Fruit fly (Drosophila melanogaster) whole organism, wandering third instar larva: ENCODE data around the gene Mf.

ENCODE experiments used
- Abd-B ChIP-seq: fragments of >200 bp; optimal IDR thresholded peaks from 2 replicates; lab custom pipeline; 2017; ENCODE audit warnings: missing biosample characterization, missing genetic modification characterization
- CG32264 ChIP-seq: fragments of 200-800 bp; sonication (Bioruptor generic); optimal IDR thresholded peaks from 2 replicates; lab custom pipeline; 2016; ENCODE audit warnings: missing biosample characterization, missing genetic modification characterization
- CG9705 ChIP-seq: fragments of 200-800 bp; sonication (Bioruptor generic); optimal IDR thresholded peaks from 2 replicates; lab custom pipeline; 2018; ENCODE audit warnings: missing biosample characterization, mild to moderate bottlenecking, missing genetic modification characterization
- CrebA ChIP-seq: fragments of 200-800 bp; sonication (Bioruptor generic); optimal IDR thresholded peaks from 2 replicates; lab custom pipeline; 2016; ENCODE audit warnings: missing biosample characterization, mild to moderate bottlenecking, missing genetic modification characterization, borderline replicate concordance
- Dfd ChIP-seq: fragments of >200 bp; optimal IDR thresholded peaks from 2 replicates; lab custom pipeline; 2017; ENCODE audit warnings: missing biosample characterization, missing genetic modification characterization
- Dif ChIP-seq: fragments of 200-275, 200-300 bp; sonication (Bioruptor generic); optimal IDR thresholded peaks from 2 replicates; lab custom pipeline; 2018; ENCODE audit warnings: missing biosample characterization, missing genetic modification characterization; ENCODE audit not compliant: partially characterized antibody
- GATAd ChIP-seq: sonication (Bioruptor generic); optimal IDR thresholded peaks from 2 replicates; lab custom pipeline; 2016; ENCODE audit warnings: missing biosample characterization, missing genetic modification characterization
- HLH106 ChIP-seq: fragments of 200-800 bp; optimal IDR thresholded peaks from 3 replicates; lab custom pipeline; 2019; ENCODE audit warnings: missing biosample characterization, mild to moderate bottlenecking, missing genetic modification characterization, moderate library complexity
- Hnf4 ChIP-seq: fragments of 200-800 bp; sonication (Bioruptor generic); optimal IDR thresholded peaks from 2 replicates; lab custom pipeline; 2016; ENCODE audit warnings: missing biosample characterization, mild to moderate bottlenecking, missing genetic modification characterization
- Hr78 ChIP-seq: fragments of >200 bp; optimal IDR thresholded peaks from 2 replicates; lab custom pipeline; 2017; ENCODE audit warnings: missing biosample characterization, missing genetic modification characterization
- Hr83 ChIP-seq: fragments of 200-300 bp; sonication (Bioruptor generic); optimal IDR thresholded peaks from 2 replicates; lab custom pipeline; 2016; ENCODE audit warnings: missing biosample characterization, mild to moderate bottlenecking, missing genetic modification characterization, moderate library complexity; ENCODE audit not compliant: poor library complexity, severe bottlenecking
- Jra ChIP-seq: sonication (Bioruptor generic); optimal IDR thresholded peaks from 2 replicates; lab custom pipeline; 2016; ENCODE audit warnings: missing biosample characterization, missing genetic modification characterization
- Mio ChIP-seq: sonication (Bioruptor generic); optimal IDR thresholded peaks from 2 replicates; lab custom pipeline; 2016; ENCODE audit warnings: missing biosample characterization, missing genetic modification characterization
- Myc ChIP-seq: fragments of >200 bp; optimal IDR thresholded peaks from 2 replicates; lab custom pipeline; 2017
- N ChIP-seq: fragments of >200 bp; optimal IDR thresholded peaks from 2 replicates; lab custom pipeline; 2018; ENCODE audit warnings: missing biosample characterization, missing external identifiers, missing genetic modification characterization
- OdsH ChIP-seq: fragments of 200-800 bp; sonication (Bioruptor generic); optimal IDR thresholded peaks from 2 replicates; lab custom pipeline; 2016; ENCODE audit warnings: missing biosample characterization, mild to moderate bottlenecking, missing genetic modification characterization
- Rel ChIP-seq, 2 experiments: fragments of 200-800 bp; sonication (Bioruptor generic) in 1 of 2; optimal IDR thresholded peaks; 2 replicates in 1 of 2; 3 replicates in 1 of 2; lab custom pipeline; 2016 to 2019; ENCODE audit warnings: mild to moderate bottlenecking in 2 of 2, missing biosample characterization in 2 of 2, missing genetic modification characterization in 2 of 2, moderate library complexity in 1 of 2
- Sp1 ChIP-seq: fragments of 200-800 bp; sonication (Bioruptor generic); optimal IDR thresholded peaks from 3 replicates; lab custom pipeline; 2019; ENCODE audit warnings: missing biosample characterization, mild to moderate bottlenecking, missing genetic modification characterization, moderate library complexity
- Vsx2 ChIP-seq: fragments of 200-300, 225-300 bp; sonication (Bioruptor generic); optimal IDR thresholded peaks from 2 replicates; lab custom pipeline; 2018; ENCODE audit warnings: missing biosample characterization, missing genetic modification characterization; ENCODE audit not compliant: partially characterized antibody
- br ChIP-seq: fragments of 200-800 bp; sonication (Bioruptor generic); optimal IDR thresholded peaks from 2 replicates; lab custom pipeline; 2016; ENCODE audit warnings: missing biosample characterization, missing genetic modification characterization
- brk ChIP-seq: fragments of 200-800 bp; sonication (Bioruptor generic); optimal IDR thresholded peaks from 2 replicates; lab custom pipeline; 2016; ENCODE audit warnings: missing biosample characterization, mild to moderate bottlenecking, missing genetic modification characterization
- dl ChIP-seq, 2 experiments: fragments of 175-275, 200-275 bp in 1 of 2; fragments of 200-275 bp in 1 of 2; sonication (Bioruptor generic); optimal IDR thresholded peaks; lab custom pipeline; 2018; ENCODE audit warnings: mild to moderate bottlenecking in 2 of 2, missing biosample characterization in 2 of 2, missing genetic modification characterization in 2 of 2, moderate library complexity in 2 of 2; ENCODE audit not compliant: partially characterized antibody in 2 of 2, insufficient read depth in 1 of 2
- dmrt93B ChIP-seq: fragments of 200-800 bp; sonication (Bioruptor generic); optimal IDR thresholded peaks from 2 replicates; lab custom pipeline; 2018; ENCODE audit warnings: missing biosample characterization, mild to moderate bottlenecking, missing genetic modification characterization
- dsf ChIP-seq: sonication (Bioruptor generic); optimal IDR thresholded peaks from 2 replicates; lab custom pipeline; 2016; ENCODE audit warnings: missing biosample characterization, missing genetic modification characterization, borderline replicate concordance
- ey ChIP-seq: fragments of 200-800 bp; sonication (Bioruptor generic); optimal IDR thresholded peaks from 2 replicates; lab custom pipeline; 2016; ENCODE audit warnings: missing biosample characterization, missing genetic modification characterization
- foxo ChIP-seq, 2 experiments: fragments of 200-800 bp; sonication (Bioruptor generic); optimal IDR thresholded peaks; 2 replicates in 1 of 2; 3 replicates in 1 of 2; lab custom pipeline; 2016 to 2017; ENCODE audit warnings: missing biosample characterization in 2 of 2, missing genetic modification characterization in 2 of 2
- fru ChIP-seq: fragments of 200-800 bp; sonication (Bioruptor generic); optimal IDR thresholded peaks from 3 replicates; lab custom pipeline; 2016; ENCODE audit warnings: missing biosample characterization, mild to moderate bottlenecking, missing genetic modification characterization
- h ChIP-seq: fragments of 200-800 bp; sonication (Bioruptor generic); optimal IDR thresholded peaks from 3 replicates; lab custom pipeline; 2016; ENCODE audit warnings: missing biosample characterization, mild to moderate bottlenecking, missing genetic modification characterization
- jim ChIP-seq: fragments of 175-275, 200-325 bp; sonication (Bioruptor generic); optimal IDR thresholded peaks from 2 replicates; lab custom pipeline; 2016; ENCODE audit warnings: missing biosample characterization, mild to moderate bottlenecking, missing genetic modification characterization
- lola ChIP-seq: fragments of >200 bp; optimal IDR thresholded peaks from 2 replicates; lab custom pipeline; 2017; ENCODE audit warnings: missing biosample characterization, missing genetic modification characterization
- pan ChIP-seq: fragments of >200 bp; optimal IDR thresholded peaks from 2 replicates; lab custom pipeline; 2017
- psq ChIP-seq: fragments of 200-800 bp; sonication (Bioruptor generic); optimal IDR thresholded peaks from 3 replicates; lab custom pipeline; 2017; ENCODE audit warnings: missing biosample characterization, mild to moderate bottlenecking, missing genetic modification characterization, moderate library complexity
- rgr ChIP-seq: fragments of 200-800 bp; sonication (Bioruptor generic); optimal IDR thresholded peaks from 3 replicates; lab custom pipeline; 2016; ENCODE audit warnings: missing biosample characterization, mild to moderate bottlenecking, missing genetic modification characterization
- sage ChIP-seq: fragments of 200-800 bp; sonication (Bioruptor generic); optimal IDR thresholded peaks from 2 replicates; lab custom pipeline; 2016; ENCODE audit warnings: missing biosample characterization, mild to moderate bottlenecking, missing genetic modification characterization
- sv ChIP-seq: fragments of 200-800 bp; sonication (Bioruptor generic); optimal IDR thresholded peaks from 3 replicates; lab custom pipeline; 2016; ENCODE audit warnings: missing biosample characterization, missing genetic modification characterization
- tai ChIP-seq: sonication (Bioruptor generic); optimal IDR thresholded peaks from 2 replicates; lab custom pipeline; 2016; ENCODE audit warnings: missing biosample characterization, missing genetic modification characterization
- usp ChIP-seq: fragments of >200 bp; optimal IDR thresholded peaks from 2 replicates; lab custom pipeline; 2017; ENCODE audit warnings: missing biosample characterization, missing genetic modification characterization
- woc ChIP-seq: sonication (Bioruptor generic); optimal IDR thresholded peaks from 2 replicates; lab custom pipeline; 2016; ENCODE audit warnings: missing biosample characterization, mild to moderate bottlenecking, missing genetic modification characterization

The Mf gene

dm6 chr3R:15131677-15132076 lies 49.6 kb downstream of the Mf start, which contains the start of gene CG42788:
CG42788 (minus strand) TSS chr3R:15131926.
- TF ChIP-seq tai (GFP tag; lab: Kevin White, UChicago) (no peak), pan (lab: Kevin White, UChicago) (no peak), br (GFP tag; lab: Kevin White, UChicago) (peak; percentile 62), jim (GFP tag; lab: Kevin White, UChicago) (peak; percentile 88), Rel (GFP tag; optimal IDR thresholded peaks at IDR 0.05; lab: Kevin White, UChicago) (no peak), Rel (tag; optimal IDR thresholded peaks at IDR 0.05; lab: Kevin White, UChicago) (peak; percentile 100), sage (GFP tag; lab: Kevin White, UChicago) (no peak), CrebA (GFP tag; lab: Kevin White, UChicago) (peak; percentile 62), Myc (peak; percentile 68), Dif (GFP tag; lab: Kevin White, UChicago) (peak; percentile 85), HLH106 (peak; percentile 35), h (GFP tag; lab: Kevin White, UChicago) (peak; percentile 45), dl (GFP tag; optimal IDR thresholded peaks at IDR 0.05; lab: Kevin White, UChicago; ENCODE audit: insufficient read depth in 1 of 2, partially characterized antibody in 2 of 2) (peak in 1 of 2 experiments; percentile 72), foxo (GFP tag; optimal IDR thresholded peaks at IDR 0.05; lab: Kevin White, UChicago) (peak in 1 of 2 experiments; percentile 39), CG9705 (no peak), woc (GFP tag; lab: Kevin White, UChicago) (no peak), dsf (GFP tag; lab: Kevin White, UChicago) (peak; percentile 29), Hr83 (GFP tag; lab: Kevin White, UChicago) (peak; percentile 73), Hr78 (no peak), GATAd (GFP tag; lab: Kevin White, UChicago) (no peak), usp (GFP tag; lab: Kevin White, UChicago) (no peak), fru (GFP tag; lab: Kevin White, UChicago) (peak; percentile 33), Hnf4 (GFP tag; lab: Kevin White, UChicago) (peak; percentile 74), Mio (GFP tag; lab: Kevin White, UChicago) (peak; percentile 31), lola (no peak), CG32264 (no peak), Sp1 (GFP tag; lab: Kevin White, UChicago) (peak; percentile 70), Vsx2 (GFP tag; lab: Kevin White, UChicago) (peak; percentile 75), Dfd (GFP tag; lab: Kevin White, UChicago) (no peak), ey (GFP tag; lab: Kevin White, UChicago) (peak; percentile 45), rgr (GFP tag; lab: Kevin White, UChicago) (peak; percentile 84), brk (GFP tag; lab: Kevin White, UChicago) (no peak), OdsH (GFP tag; lab: Kevin White, UChicago) (peak; percentile 82), Abd-B (no peak), dmrt93B (GFP tag; lab: Kevin White, UChicago) (no peak), psq (peak; percentile 57), sv (GFP tag; lab: Kevin White, UChicago) (peak; percentile 65), N (no peak), Jra (GFP tag; lab: Kevin White, UChicago) (peak; percentile 34)

- TF ChIP-seq dl (GFP tag; optimal IDR thresholded peaks at IDR 0.05; lab: Kevin White, UChicago; ENCODE audit: insufficient read depth in 1 of 2, partially characterized antibody in 2 of 2) = peak in 1 of 2 experiments; percentile 23
- TF ChIP-seq dmrt93B (GFP tag; lab: Kevin White, UChicago) = no peak
Observed at dm6 chr3R:15130873-15131272, 50.4 kb downstream of the Mf start.

- no peak for TF ChIP-seq Dif (GFP tag; lab: Kevin White, UChicago)
- no peak for TF ChIP-seq tai (GFP tag; lab: Kevin White, UChicago)
- no peak for TF ChIP-seq sv (GFP tag; lab: Kevin White, UChicago)
- TF ChIP-seq CG9705 = no peak
- no peak for TF ChIP-seq Dfd (GFP tag; lab: Kevin White, UChicago)
- TF ChIP-seq h (GFP tag; lab: Kevin White, UChicago) = no peak
- TF ChIP-seq Abd-B = no peak
- TF ChIP-seq jim (GFP tag; lab: Kevin White, UChicago) = no peak
- TF ChIP-seq sage (GFP tag; lab: Kevin White, UChicago) = no peak
- no peak for TF ChIP-seq dsf (GFP tag; lab: Kevin White, UChicago)
- no peak for TF ChIP-seq Hr78
- TF ChIP-seq HLH106 = no peak
- no peak for TF ChIP-seq Hr83 (GFP tag; lab: Kevin White, UChicago)
Observed at dm6 chr3R:15129998-15130397, 51.3 kb downstream of the Mf start.
